Fruit fly (Drosophila melanogaster) Kc167 (cell line): Measurements from ENCODE around the gene Sxl.

Experiments used
- Myc ChIP-seq: fragments of >200 bp; optimal IDR thresholded peaks from 2 replicates; lab custom pipeline; 2017; ENCODE audit warnings: missing external identifiers
- Sin3A ChIP-seq: fragments of >200 bp; optimal IDR thresholded peaks from 2 replicates; lab custom pipeline; 2018; ENCODE audit warnings: missing external identifiers
- insv ChIP-seq: fragments of >200 bp; optimal IDR thresholded peaks from 3 replicates; lab custom pipeline; 2018; ENCODE audit warnings: missing external identifiers
- ttk ChIP-seq: sonication (Bioruptor generic); optimal IDR thresholded peaks from 2 replicates; lab custom pipeline; 2017; ENCODE audit warnings: missing external identifiers

DNA sequence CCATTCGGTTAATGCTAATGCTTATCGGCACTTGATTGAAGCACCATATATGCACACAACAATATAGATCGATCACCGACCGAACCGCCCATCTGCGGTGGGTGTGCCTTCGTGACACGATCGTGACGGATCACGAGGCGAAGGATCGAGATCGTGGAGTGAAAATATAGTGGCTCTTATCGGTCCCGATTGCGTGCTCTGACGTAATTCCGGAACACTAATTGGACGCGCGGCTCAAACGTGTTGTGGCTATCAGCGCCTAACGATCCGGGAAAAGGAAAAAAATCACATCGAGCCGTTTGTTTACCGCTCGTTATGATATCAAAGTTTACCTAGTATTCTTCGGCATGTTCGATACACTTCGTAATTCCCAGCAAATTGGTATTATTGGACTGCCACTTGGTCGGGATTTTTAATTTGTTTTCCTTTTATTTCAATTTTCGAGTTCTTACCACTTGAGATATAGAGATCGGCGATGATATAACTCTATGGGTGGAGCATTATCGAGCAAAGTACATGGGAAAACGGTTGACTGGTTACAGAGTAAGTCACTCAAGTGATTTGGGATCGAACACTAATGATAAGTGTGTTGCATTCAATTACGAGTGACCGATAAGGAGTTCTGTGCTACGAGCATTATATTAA lies 24.5 kb downstream of the Sxl start:
- TF ChIP-seq Myc (lab: Kevin White, UChicago) = no peak
- TF ChIP-seq insv (lab: Kevin White, UChicago) = no peak
- no peak for TF ChIP-seq Sin3A (lab: Kevin White, UChicago)
- no peak for TF ChIP-seq ttk (lab: Kevin White, UChicago)
